Worm (Caenorhabditis elegans): ENCODE results near the gene ttbk-5.

DNA sequence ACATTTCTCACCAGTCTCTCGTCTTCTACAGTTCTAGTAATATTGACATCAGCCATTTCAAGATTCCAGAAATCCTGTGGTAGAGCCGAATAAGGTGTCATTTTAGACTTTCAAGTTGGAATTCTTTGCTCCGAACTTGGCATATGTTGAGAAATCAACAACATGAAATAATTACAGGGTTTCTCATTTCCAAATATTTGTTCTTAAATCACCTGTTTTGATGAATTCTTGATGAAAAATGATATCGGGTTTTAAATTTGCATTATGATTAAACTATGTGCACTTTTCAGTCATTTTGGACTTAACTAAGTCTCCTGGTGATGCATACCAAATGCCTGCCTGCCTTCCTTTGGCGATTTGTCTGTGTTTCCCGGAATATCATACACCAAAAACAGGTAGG is 36.9 kb upstream of the ttbk-5 start, which contains the start of gene srv-12:
- TF ChIP-seq bed-3 (GFP tag; optimal IDR thresholded peaks at IDR 0.05) (no peak), nhr-237 (tag; optimal IDR thresholded peaks at IDR 0.05) (no peak), nhr-76 (tag; optimal IDR thresholded peaks at IDR 0.05) (no peak), mab-5 (tag; optimal IDR thresholded peaks at IDR 0.05) (no peak), ztf-11 (tag; optimal IDR thresholded peaks at IDR 0.05) (no peak), M03D4.4 (tag; optimal IDR thresholded peaks at IDR 0.05) (no peak), pha-4 (tag; optimal IDR thresholded peaks at IDR 0.05) (no peak), elt-3 (tag; optimal IDR thresholded peaks at IDR 0.05) (no peak), ceh-83 (GFP tag; optimal IDR thresholded peaks at IDR 0.05) (no peak), zip-8 (tag; optimal IDR thresholded peaks at IDR 0.05) (no peak), tbx-8 (GFP tag; optimal IDR thresholded peaks at IDR 0.05) (no peak)

Measured in whole organism, mixed stage, embryonic.